Fruit fly (Drosophila melanogaster): ENCODE measurements around the gene Grx1.

Gene Grx1

dm6 chr3L:18867521-18867920 lies 1.5 kb upstream of the Grx1 start, which contains the start of gene Dysb:
TSS of gene Dysb (plus strand) at chr3L:18867771.
- TF ChIP-seq CG10979 (tag; optimal IDR thresholded peaks at IDR 0.05) (peak; percentile 86), Sry-β (GFP tag; optimal IDR thresholded peaks at IDR 0.05) (peak; percentile 10), CG17186 (GFP tag; optimal IDR thresholded peaks at IDR 0.05) (no peak), knrl (GFP tag; IDR thresholded peaks at IDR 0.05; ENCODE audit: partially characterized antibody) (no peak), onecut (GFP tag; IDR thresholded peaks at IDR 0.05) (peak; percentile 86), CG7839 (tag; optimal IDR thresholded peaks at IDR 0.05) (peak; percentile 90), Lpt (GFP tag; optimal IDR thresholded peaks at IDR 0.05) (no peak), CG34422 (GFP tag; IDR thresholded peaks at IDR 0.05) (peak; percentile 89), Kr (GFP tag; optimal IDR thresholded peaks at IDR 0.05) (no peak), zf30C (GFP tag; optimal IDR thresholded peaks at IDR 0.05) (no peak), CG34376 (GFP tag; optimal IDR thresholded peaks at IDR 0.05) (peak; percentile 88), CG1832 (GFP tag; optimal IDR thresholded peaks at IDR 0.05) (no peak), Adf1 (GFP tag; IDR thresholded peaks at IDR 0.05) (peak; percentile 60), usp (GFP tag; optimal IDR thresholded peaks at IDR 0.05) (no peak), CG11695 (GFP tag; IDR thresholded peaks at IDR 0.05) (peak; percentile 91), Lim3 (GFP tag; IDR thresholded peaks at IDR 0.05) (no peak), E2f2 (GFP tag; IDR thresholded peaks at IDR 0.05) (peak; percentile 76), Nf-YB (GFP tag; optimal IDR thresholded peaks at IDR 0.05) (peak; percentile 70), emc (GFP tag; optimal IDR thresholded peaks at IDR 0.05) (no peak), esg (GFP tag; conservative IDR thresholded peaks at IDR 0.05) (peak; percentile 84), CkIIα-i1 (GFP tag; IDR thresholded peaks at IDR 0.05) (no peak), lmd (GFP tag; IDR thresholded peaks at IDR 0.05) (peak; percentile 85), Atf-2 (GFP tag; optimal IDR thresholded peaks at IDR 0.05) (peak; percentile 53), CG5245 (GFP tag; optimal IDR thresholded peaks at IDR 0.05) (peak; percentile 78), CG17361 (GFP tag; IDR thresholded peaks at IDR 0.05) (peak; percentile 89), PHDP (tag; optimal IDR thresholded peaks at IDR 0.05) (peak; percentile 91), Dip3 (GFP tag; optimal IDR thresholded peaks at IDR 0.05) (peak; percentile 39), CG3163 (GFP tag; optimal IDR thresholded peaks at IDR 0.05) (peak; percentile 12), Xbp1 (GFP tag; optimal IDR thresholded peaks at IDR 0.05) (peak; percentile 89), Dad (GFP tag; optimal IDR thresholded peaks at IDR 0.05) (no peak), Hand (GFP tag; optimal IDR thresholded peaks at IDR 0.05) (peak; percentile 81), CG31441 (GFP tag; IDR thresholded peaks at IDR 0.05) (peak; percentile 94), CG32532 (GFP tag; IDR thresholded peaks at IDR 0.05) (peak; percentile 97), tio (GFP tag; optimal IDR thresholded peaks at IDR 0.05) (peak; percentile 67), sob (GFP tag; IDR thresholded peaks at IDR 0.05) (peak; percentile 91), CG2120 (GFP tag; optimal IDR thresholded peaks at IDR 0.05) (peak; percentile 88), ken (GFP tag; IDR thresholded peaks at IDR 0.05) (peak; percentile 77; the same call in 1 of the 3 replicates), Gug (GFP tag; IDR thresholded peaks at IDR 0.05) (peak; percentile 90), Oaz (GFP tag; IDR thresholded peaks at IDR 0.05) (peak; percentile 81), CG13624 (GFP tag; optimal IDR thresholded peaks at IDR 0.05) (peak; percentile 48), chm (GFP tag; IDR thresholded peaks at IDR 0.05) (peak; percentile 95), psq (GFP tag; optimal IDR thresholded peaks at IDR 0.05) (peak; percentile 73), mam (GFP tag; optimal IDR thresholded peaks at IDR 0.05) (peak; percentile 75), sisA (GFP tag; IDR thresholded peaks at IDR 0.05) (peak; percentile 85), CG33557 (GFP tag; optimal IDR thresholded peaks at IDR 0.05) (peak; percentile 65), CG10366 (GFP tag; IDR thresholded peaks at IDR 0.05) (peak; percentile 88), CG17912 (GFP tag; optimal IDR thresholded peaks at IDR 0.05) (peak; percentile 27), hbn (GFP tag; IDR thresholded peaks at IDR 0.05; ENCODE audit: partially characterized antibody) (0 out of 2 replicates have a peak, but pooled peaks have one; percentile 34), Fer2 (tag; optimal IDR thresholded peaks at IDR 0.05) (peak; percentile 72), insv (GFP tag; optimal IDR thresholded peaks at IDR 0.05) (peak in 1 of 2 experiments; percentile 63), chif (GFP tag; optimal IDR thresholded peaks at IDR 0.05) (peak; percentile 30 to 46), CG17612 (GFP tag; IDR thresholded peaks at IDR 0.05) (peak; percentile 54; the same call in 1 of the 2 replicates)
